Fruit fly (Drosophila melanogaster) whole organism, wandering third instar larva: ENCODE measurements around the gene Pfas.
A peak's percentile ranks its signal among the peaks of the same experiment; 100 is the strongest.

Experiments used
- Hr78 ChIP-seq: fragments of >200 bp; optimal IDR thresholded peaks from 2 replicates; lab custom pipeline; 2017; ENCODE audit warnings: missing biosample characterization, missing genetic modification characterization
- Hr83 ChIP-seq: fragments of 200-300 bp; sonication (Bioruptor generic); optimal IDR thresholded peaks from 2 replicates; lab custom pipeline; 2016; ENCODE audit warnings: missing biosample characterization, mild to moderate bottlenecking, missing genetic modification characterization, moderate library complexity; ENCODE audit not compliant: poor library complexity, severe bottlenecking
- N ChIP-seq: fragments of >200 bp; optimal IDR thresholded peaks from 2 replicates; lab custom pipeline; 2018; ENCODE audit warnings: missing biosample characterization, missing external identifiers, missing genetic modification characterization
- OdsH ChIP-seq: fragments of 200-800 bp; sonication (Bioruptor generic); optimal IDR thresholded peaks from 2 replicates; lab custom pipeline; 2016; ENCODE audit warnings: missing biosample characterization, mild to moderate bottlenecking, missing genetic modification characterization
- Sp1 ChIP-seq: fragments of 200-800 bp; sonication (Bioruptor generic); optimal IDR thresholded peaks from 3 replicates; lab custom pipeline; 2019; ENCODE audit warnings: missing biosample characterization, mild to moderate bottlenecking, missing genetic modification characterization, moderate library complexity
- br ChIP-seq: fragments of 200-800 bp; sonication (Bioruptor generic); optimal IDR thresholded peaks from 2 replicates; lab custom pipeline; 2016; ENCODE audit warnings: missing biosample characterization, missing genetic modification characterization
- brk ChIP-seq: fragments of 200-800 bp; sonication (Bioruptor generic); optimal IDR thresholded peaks from 2 replicates; lab custom pipeline; 2016; ENCODE audit warnings: missing biosample characterization, mild to moderate bottlenecking, missing genetic modification characterization
- dl ChIP-seq, 2 experiments: fragments of 175-275, 200-275 bp in 1 of 2; fragments of 200-275 bp in 1 of 2; sonication (Bioruptor generic); optimal IDR thresholded peaks; lab custom pipeline; 2018; ENCODE audit warnings: mild to moderate bottlenecking in 2 of 2, missing biosample characterization in 2 of 2, missing genetic modification characterization in 2 of 2, moderate library complexity in 2 of 2; ENCODE audit not compliant: partially characterized antibody in 2 of 2, insufficient read depth in 1 of 2
- dsf ChIP-seq: sonication (Bioruptor generic); optimal IDR thresholded peaks from 2 replicates; lab custom pipeline; 2016; ENCODE audit warnings: missing biosample characterization, missing genetic modification characterization, borderline replicate concordance
- foxo ChIP-seq, 2 experiments: fragments of 200-800 bp; sonication (Bioruptor generic); optimal IDR thresholded peaks; 2 replicates in 1 of 2; 3 replicates in 1 of 2; lab custom pipeline; 2016 to 2017; ENCODE audit warnings: missing biosample characterization in 2 of 2, missing genetic modification characterization in 2 of 2
- lola ChIP-seq: fragments of >200 bp; optimal IDR thresholded peaks from 2 replicates; lab custom pipeline; 2017; ENCODE audit warnings: missing biosample characterization, missing genetic modification characterization
- pan ChIP-seq: fragments of >200 bp; optimal IDR thresholded peaks from 2 replicates; lab custom pipeline; 2017
- tai ChIP-seq: sonication (Bioruptor generic); optimal IDR thresholded peaks from 2 replicates; lab custom pipeline; 2016; ENCODE audit warnings: missing biosample characterization, missing genetic modification characterization
- usp ChIP-seq: fragments of >200 bp; optimal IDR thresholded peaks from 2 replicates; lab custom pipeline; 2017; ENCODE audit warnings: missing biosample characterization, missing genetic modification characterization

- TF ChIP-seq OdsH (GFP tag; lab: Kevin White, UChicago) (no peak), dsf (GFP tag; lab: Kevin White, UChicago) (no peak), pan (lab: Kevin White, UChicago) (no peak), dl (GFP tag; optimal IDR thresholded peaks at IDR 0.05; lab: Kevin White, UChicago; ENCODE audit: insufficient read depth in 1 of 2, partially characterized antibody in 2 of 2) (peak; percentile 58 to 74), usp (no peak), Sp1 (GFP tag; lab: Kevin White, UChicago) (peak; percentile 49), Hr78 (no peak), br (GFP tag; lab: Kevin White, UChicago) (peak; percentile 22), lola (GFP tag; lab: Kevin White, UChicago) (no peak), Hr83 (peak; percentile 9), tai (GFP tag; lab: Kevin White, UChicago) (peak; percentile 98), N (GFP tag; lab: Kevin White, UChicago) (no peak), foxo (GFP tag; optimal IDR thresholded peaks at IDR 0.05; lab: Kevin White, UChicago) (no peak), brk (no peak)
These were observed 42.8 kb upstream of the Pfas start for dm6 chr2L:6088371-6089365.
